Fruit fly (Drosophila melanogaster) whole organism: ENCODE results near the gene CG13465.

Source experiments
- CG8478 ChIP-seq: fragments of >200 bp; optimal IDR thresholded peaks from 2 replicates; lab custom pipeline; 2018; ENCODE audit warnings: inconsistent platforms
- Dll ChIP-seq: fragments of >200 bp; optimal IDR thresholded peaks from 2 replicates; lab custom pipeline; 2017
- EcR ChIP-seq, 2 experiments: fragments of >200 bp; optimal IDR thresholded peaks; 2 replicates each; lab custom pipeline; 2017; ENCODE audit warnings: missing biosample characterization in 2 of 2, missing genetic modification characterization in 2 of 2, missing genetic modification reagents in 2 of 2
- pan ChIP-seq: fragments of >200 bp; optimal IDR thresholded peaks from 2 replicates; lab custom pipeline; 2017

DNA sequence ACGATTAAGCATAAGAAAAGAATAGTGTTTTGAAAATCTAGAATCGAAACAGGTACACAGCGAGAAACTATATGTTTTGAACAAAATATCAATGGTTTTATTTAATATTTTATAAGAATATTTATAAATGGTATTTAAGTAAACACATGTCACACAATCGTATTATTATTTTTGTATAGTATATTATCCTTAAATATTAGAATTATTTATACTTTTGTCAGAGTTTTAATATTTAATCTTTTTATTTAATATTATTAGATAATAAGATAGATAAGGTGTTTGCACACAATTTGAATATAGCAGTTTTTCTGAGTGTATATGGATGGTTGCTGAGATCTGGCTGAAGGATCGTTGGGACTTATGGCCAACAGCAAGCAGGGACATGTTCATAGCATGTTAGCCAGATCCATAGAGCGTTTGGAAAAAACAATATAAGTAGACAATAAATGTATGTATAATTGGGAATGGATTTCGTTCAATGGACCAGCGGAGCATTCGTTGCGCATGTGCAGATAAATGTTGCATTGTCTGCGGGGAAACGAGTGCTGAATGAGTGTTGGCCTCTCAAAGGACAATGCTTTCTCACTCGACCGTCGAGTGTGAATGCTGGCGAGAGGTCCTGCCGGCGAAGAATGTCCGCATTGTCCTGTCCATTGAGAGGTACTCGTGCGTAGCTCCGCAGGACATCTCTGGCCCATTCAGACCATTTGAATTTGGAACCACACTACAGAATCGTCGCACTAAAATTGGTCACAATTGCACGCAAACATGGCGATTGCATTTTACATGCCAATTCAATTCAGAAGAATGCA, 8.9 kb upstream of the CG13465 start:
- TF ChIP-seq pan (lab: Kevin White, UChicago), result no peak
- no peak for TF ChIP-seq Dll (lab: Kevin White, UChicago)
- TF ChIP-seq EcR (GFP tag; optimal IDR thresholded peaks at IDR 0.05; lab: Kevin White, UChicago), result no peak
- TF ChIP-seq CG8478 (lab: Kevin White, UChicago), result no peak
